Fruit fly (Drosophila melanogaster): Measurements from ENCODE around the gene CG3226.

Gene CG3226

DNA sequence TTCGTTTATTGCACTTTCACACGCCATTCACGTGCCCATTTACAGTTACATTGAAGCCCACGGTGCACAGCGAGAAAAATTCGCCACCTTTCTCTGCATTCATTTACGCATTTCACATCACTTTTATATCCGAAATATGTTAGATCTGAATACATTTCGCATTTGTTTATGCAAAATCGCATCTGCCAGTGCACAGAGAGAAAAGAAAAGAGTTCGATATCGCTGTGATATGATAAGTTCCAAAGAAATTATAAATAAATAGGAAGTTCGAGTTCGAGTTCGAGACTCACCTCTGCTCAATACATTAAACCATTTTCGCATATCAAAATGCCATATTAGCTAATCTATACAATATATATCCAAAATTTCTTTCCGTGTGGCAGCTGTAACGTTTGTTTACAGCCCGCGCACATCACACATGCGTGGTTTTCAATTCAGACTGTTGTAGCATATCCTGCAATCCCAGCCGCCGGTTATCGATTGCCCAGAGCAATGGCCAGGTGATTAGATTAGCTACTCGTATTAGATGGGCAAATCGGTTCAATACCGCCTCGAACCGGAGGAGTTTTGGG lies 2.1 kb upstream of the CG3226 start (continued):
- TF ChIP-seq CG16779 (tag; optimal IDR thresholded peaks at IDR 0.05) (peak; percentile 83), acj6 (GFP tag; optimal IDR thresholded peaks at IDR 0.05) (peak; percentile 91), CG11294 (GFP tag; IDR thresholded peaks at IDR 0.05) (peak; percentile 71), CG15336 (GFP tag; IDR thresholded peaks at IDR 0.05) (peak; percentile 92), Eip75B (GFP tag; optimal IDR thresholded peaks at IDR 0.05) (peak; percentile 91), vri (GFP tag; optimal IDR thresholded peaks at IDR 0.05) (peak; percentile 80), dac (GFP tag; optimal IDR thresholded peaks at IDR 0.05) (peak; percentile 89), Sox15 (GFP tag; optimal IDR thresholded peaks at IDR 0.05) (peak; percentile 89), Ets21C (GFP tag; optimal IDR thresholded peaks at IDR 0.05) (peak; percentile 86), Sox102F (GFP tag; optimal IDR thresholded peaks at IDR 0.05) (peak; percentile 90), CG6163 (GFP tag; IDR thresholded peaks at IDR 0.05) (peak; percentile 90), Hr39 (GFP tag; optimal IDR thresholded peaks at IDR 0.05) (peak; percentile 93), CG8632 (GFP tag; optimal IDR thresholded peaks at IDR 0.05) (peak; percentile 90), CG34406 (GFP tag; optimal IDR thresholded peaks at IDR 0.05) (peak; percentile 89), spab (GFP tag; optimal IDR thresholded peaks at IDR 0.05) (peak; percentile 85), net (GFP tag; optimal IDR thresholded peaks at IDR 0.05) (peak; percentile 93), Eip93F (GFP tag; optimal IDR thresholded peaks at IDR 0.05) (peak; percentile 89), CG6854 (GFP tag; optimal IDR thresholded peaks at IDR 0.05) (peak; percentile 68), eg (GFP tag; IDR thresholded peaks at IDR 0.05) (peak; percentile 89), fd85E (GFP tag; optimal IDR thresholded peaks at IDR 0.05) (peak; percentile 75), pdm3 (GFP tag; optimal IDR thresholded peaks at IDR 0.05) (peak; percentile 93), CG31627 (GFP tag; optimal IDR thresholded peaks at IDR 0.05) (peak; percentile 92)

DNA sequence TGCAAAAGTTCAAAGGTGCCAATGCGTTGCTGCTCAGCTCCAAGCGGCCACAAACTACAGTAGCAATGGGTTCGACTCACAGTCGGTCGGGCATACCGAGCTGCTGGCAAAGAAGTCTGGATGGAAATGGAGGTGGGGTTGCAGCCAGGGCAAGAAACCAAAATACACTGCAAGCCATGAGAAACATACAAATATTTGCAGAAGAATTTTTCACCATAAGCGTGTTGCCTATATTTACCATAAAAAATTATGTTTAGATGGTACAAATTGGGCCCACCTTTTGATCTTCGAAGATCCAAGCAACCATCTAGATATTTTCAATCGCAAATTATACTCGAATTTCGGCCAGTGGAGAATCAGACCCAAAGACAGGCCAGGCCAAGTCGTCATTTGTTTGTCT lies 7.2 kb downstream of the CG3226 start:
- TF ChIP-seq CG1621 (tag; optimal IDR thresholded peaks at IDR 0.05) (no peak), CG8632 (GFP tag; optimal IDR thresholded peaks at IDR 0.05) (no peak), CG7368 (GFP tag; optimal IDR thresholded peaks at IDR 0.05) (no peak), Gug (GFP tag; IDR thresholded peaks at IDR 0.05) (no peak), vri (GFP tag; optimal IDR thresholded peaks at IDR 0.05) (no peak), dac (GFP tag; optimal IDR thresholded peaks at IDR 0.05) (no peak), achi (GFP tag; optimal IDR thresholded peaks at IDR 0.05) (peak; percentile 31), pdm3 (GFP tag; optimal IDR thresholded peaks at IDR 0.05) (no peak), CG34406 (GFP tag; optimal IDR thresholded peaks at IDR 0.05) (no peak), CG32006 (GFP tag; optimal IDR thresholded peaks at IDR 0.05) (peak; percentile 37), eg (GFP tag; IDR thresholded peaks at IDR 0.05) (no peak), salr (GFP tag; optimal IDR thresholded peaks at IDR 0.05) (peak in 1 of 2 experiments; percentile 6), acj6 (GFP tag; optimal IDR thresholded peaks at IDR 0.05) (peak; percentile 26), fkh (GFP tag; optimal IDR thresholded peaks at IDR 0.05) (no peak), spab (GFP tag; optimal IDR thresholded peaks at IDR 0.05) (no peak), CG31627 (GFP tag; optimal IDR thresholded peaks at IDR 0.05) (peak; percentile 13), ss (GFP tag; optimal IDR thresholded peaks at IDR 0.05) (peak in 1 of 2 experiments; percentile 21), Hr38 (GFP tag; optimal IDR thresholded peaks at IDR 0.05) (no peak), CG11902 (GFP tag; optimal IDR thresholded peaks at IDR 0.05) (no peak), topi (GFP tag; optimal IDR thresholded peaks at IDR 0.05) (no peak), svp (GFP tag) (peak; percentile 64), fd59A (GFP tag; optimal IDR thresholded peaks at IDR 0.05) (no peak), dsx (GFP tag; optimal IDR thresholded peaks at IDR 0.05; ENCODE audit: poor library complexity, severe bottlenecking) (peak; percentile 1), esn (GFP tag; optimal IDR thresholded peaks at IDR 0.05) (peak; percentile 12), Ets21C (GFP tag; optimal IDR thresholded peaks at IDR 0.05) (no peak), CG9139 (GFP tag; optimal IDR thresholded peaks at IDR 0.05) (no peak), Met (GFP tag; optimal IDR thresholded peaks at IDR 0.05) (no peak), Lpt (GFP tag; optimal IDR thresholded peaks at IDR 0.05) (peak; percentile 9), OdsH (GFP tag; optimal IDR thresholded peaks at IDR 0.05) (peak; percentile 4), Hr4 (GFP tag; optimal IDR thresholded peaks at IDR 0.05) (peak; percentile 13), CG6163 (GFP tag; IDR thresholded peaks at IDR 0.05) (0 out of 3 replicates have a peak, but pooled peaks have one; percentile 28), CG6808 (GFP tag; optimal IDR thresholded peaks at IDR 0.05) (no peak), Blimp-1 (GFP tag; optimal IDR thresholded peaks at IDR 0.05) (no peak), lz (GFP tag; optimal IDR thresholded peaks at IDR 0.05) (no peak), Sox15 (GFP tag; optimal IDR thresholded peaks at IDR 0.05) (no peak), Eip93F (GFP tag; optimal IDR thresholded peaks at IDR 0.05) (no peak), Sox102F (GFP tag; optimal IDR thresholded peaks at IDR 0.05) (no peak), CG6792 (GFP tag; optimal IDR thresholded peaks at IDR 0.05) (peak; percentile 5), CG11762 (GFP tag; optimal IDR thresholded peaks at IDR 0.05; ENCODE audit: insufficient read depth) (no peak)
